Worm (Caenorhabditis elegans) whole organism, early embryonic: ENCODE data around the gene F20G2.2.

Experiments
- B0310.2 ChIP-seq: sonication (generic microtip); optimal IDR thresholded peaks from 2 replicates; lab custom pipeline; 2016; ENCODE audit warnings: mild to moderate bottlenecking, missing genetic modification characterization, missing compliant biosample characterization
- ama-1 ChIP-seq: fragments of 150-350 bp; optimal IDR thresholded peaks from 2 replicates; lab custom pipeline; 2014
- ceh-36 ChIP-seq: sonication (generic microtip); optimal IDR thresholded peaks from 2 replicates; lab custom pipeline; 2016; ENCODE audit warnings: missing genetic modification characterization, inconsistent platforms, missing compliant biosample characterization
- ets-7 ChIP-seq: sonication (generic microtip); optimal IDR thresholded peaks from 2 replicates; lab custom pipeline; 2016; ENCODE audit warnings: missing genotype, missing genetic modification characterization, missing compliant biosample characterization
- hmbx-1 ChIP-seq: sonication (generic microtip); optimal IDR thresholded peaks from 2 replicates; lab custom pipeline; 2016; ENCODE audit warnings: mild to moderate bottlenecking, missing genetic modification characterization, missing compliant biosample characterization
- sea-1 ChIP-seq: fragments of 200-800 bp; sonication (Bioruptor generic); conservative IDR thresholded peaks from 2 replicates; pipeline ENCODE4 v1.3.6; 2022; ENCODE audit warnings: missing genetic modification characterization, missing compliant biosample characterization
- tbx-11 ChIP-seq: fragments of 200-800 bp; sonication (Bioruptor generic); IDR thresholded peaks from 2 replicates; pipeline ENCODE4 v1.3.6; 2022; ENCODE audit warnings: missing genetic modification characterization, missing compliant biosample characterization

ce11 chrV:13799190-13799589 is 43.0 kb upstream of the F20G2.2 start:
- TF ChIP-seq ama-1 (lab: Kevin White, UChicago) = no peak
- TF ChIP-seq ceh-36 (tag; lab: Kevin White, UChicago) = no peak
- TF ChIP-seq hmbx-1 = no peak
- no peak for TF ChIP-seq B0310.2
- TF ChIP-seq ets-7 (tag; lab: Kevin White, UChicago) = no peak
- TF ChIP-seq sea-1 (GFP tag; lab: Robert Waterston, UW) = no peak
- no peak for TF ChIP-seq tbx-11 (GFP tag; lab: Robert Waterston, UW)
